Worm (Caenorhabditis elegans): ENCODE results near the gene Y43B11AL.1.

Gene Y43B11AL.1

ce11 chrIV:7036790-7037189, 28.3 kb upstream of the Y43B11AL.1 start, which contains the start of gene ufl-1:
TSS of gene ufl-1 (minus strand) at chrIV:7036859.
- TF ChIP-seq efl-1 (optimal IDR thresholded peaks at IDR 0.05), result no peak
- peak in 1 of 2 experiments; percentile 50 for TF ChIP-seq efl-1 (GFP tag; optimal IDR thresholded peaks at IDR 0.05 in 1 of 2)
- TF ChIP-seq C04F5.9 (tag; optimal IDR thresholded peaks at IDR 0.05), result no peak
- TF ChIP-seq ets-5 (GFP tag; IDR thresholded peaks at IDR 0.05), result no peak

DNA sequence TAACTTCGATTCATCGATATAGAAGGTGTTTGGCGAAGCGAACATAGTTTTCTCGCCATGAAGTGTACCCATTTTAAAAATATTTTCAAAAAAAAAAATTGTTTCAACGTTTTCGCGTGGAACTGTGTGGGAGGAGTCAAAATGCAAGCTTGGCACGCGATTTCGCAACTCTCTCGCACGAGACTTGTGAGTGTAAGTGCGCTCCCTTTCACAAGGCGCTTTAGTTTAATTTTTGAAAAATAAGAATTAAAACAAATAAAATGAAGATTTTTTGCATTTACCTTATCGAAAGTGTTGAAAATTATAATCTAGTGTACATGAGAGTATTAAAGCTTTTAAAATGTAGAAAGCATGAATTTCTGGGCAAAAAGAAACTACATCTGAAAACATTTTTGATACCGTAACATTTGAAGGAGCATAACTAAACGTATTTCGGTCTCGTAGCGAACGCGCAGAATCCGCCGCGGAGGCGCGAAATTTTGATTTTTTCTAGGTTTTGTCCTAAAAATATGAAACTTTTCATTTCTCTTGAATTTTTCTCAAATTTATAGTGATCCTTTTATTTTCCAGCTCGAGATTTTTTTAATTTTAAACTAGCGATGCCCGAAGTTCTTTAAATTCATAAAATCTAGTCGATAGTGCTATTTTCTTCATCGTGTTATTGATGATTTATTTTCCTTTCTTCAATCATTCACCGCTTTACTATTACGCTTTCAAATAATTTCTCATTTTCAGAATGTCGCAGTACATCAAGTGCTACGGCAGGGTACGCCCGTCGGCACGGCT, 25.5 kb upstream of the Y43B11AL.1 start, which contains the start of the genes cogc-2 and klp-18:
TSS of gene cogc-2 (minus strand) at position 105 of the 786 bp plus-strand sequence.
TSS of gene klp-18 (plus strand) at position 736 of the 786 bp plus-strand sequence.
- TF ChIP-seq nhr-47 (tag; optimal IDR thresholded peaks at IDR 0.05), result peak; percentile 88
- TF ChIP-seq pqm-1 (tag; optimal IDR thresholded peaks at IDR 0.05), result no peak
- TF ChIP-seq nhr-71 (tag; optimal IDR thresholded peaks at IDR 0.05), result peak; percentile 90
- TF ChIP-seq lir-3 (tag; optimal IDR thresholded peaks at IDR 0.05; ENCODE audit: poor library complexity), result peak; percentile 74
- TF ChIP-seq nhr-12 (tag; optimal IDR thresholded peaks at IDR 0.05), result no peak
- TF ChIP-seq F16B12.6 (tag; optimal IDR thresholded peaks at IDR 0.05), result peak; percentile 50
- TF ChIP-seq swsn-7 (tag; optimal IDR thresholded peaks at IDR 0.05), result peak; percentile 83
- no peak for TF ChIP-seq unc-30 (tag; optimal IDR thresholded peaks at IDR 0.05)
- peak; percentile 87 to 91 for TF ChIP-seq lsy-2 (tag; optimal IDR thresholded peaks at IDR 0.05)
- TF ChIP-seq zag-1 (tag; optimal IDR thresholded peaks at IDR 0.05), result no peak
- TF ChIP-seq ceh-8 (GFP tag; optimal IDR thresholded peaks at IDR 0.05), result peak; percentile 45
- TF ChIP-seq nhr-237 (tag; optimal IDR thresholded peaks at IDR 0.05), result no peak
- no peak for TF ChIP-seq ceh-63 (GFP tag; optimal IDR thresholded peaks at IDR 0.05)
- peak; percentile 60; the same call in 1 of the 2 replicates for TF ChIP-seq ceh-88 (GFP tag; IDR thresholded peaks at IDR 0.05)
- TF ChIP-seq egl-27 (tag; optimal IDR thresholded peaks at IDR 0.05), result no peak
- TF ChIP-seq C34B4.2 (tag; optimal IDR thresholded peaks at IDR 0.05), result no peak
- peak; percentile 73 for TF ChIP-seq isw-1 (GFP tag; IDR thresholded peaks at IDR 0.05)
- peak; percentile 64 for TF ChIP-seq zip-4 (GFP tag; optimal IDR thresholded peaks at IDR 0.05)
- no peak for TF ChIP-seq unc-98 (GFP tag; IDR thresholded peaks at IDR 0.05)
- peak in 2 of 6 experiments; percentile 71 to 86 for TF ChIP-seq elt-3 (tag; optimal IDR thresholded peaks at IDR 0.05)
- TF ChIP-seq egl-13 (tag; optimal IDR thresholded peaks at IDR 0.05), result peak; percentile 74
- TF ChIP-seq ces-1 (GFP tag; optimal IDR thresholded peaks at IDR 0.05), result no peak
- TF ChIP-seq sox-4 (tag; optimal IDR thresholded peaks at IDR 0.05), result peak; percentile 63
- no peak for TF ChIP-seq aly-2 (tag; optimal IDR thresholded peaks at IDR 0.05)
- peak; percentile 9 for TF ChIP-seq fkh-4 (tag; optimal IDR thresholded peaks at IDR 0.05; ENCODE audit: borderline replicate concordance)
- TF ChIP-seq ztf-4 (tag; optimal IDR thresholded peaks at IDR 0.05), result peak; percentile 62
- peak; percentile 85 for TF ChIP-seq nhr-90 (tag; optimal IDR thresholded peaks at IDR 0.05; ENCODE audit: poor library complexity)
- peak; percentile 90 for TF ChIP-seq nhr-19 (GFP tag; conservative IDR thresholded peaks at IDR 0.05)
- peak; percentile 52 for TF ChIP-seq C04F5.9 (tag; optimal IDR thresholded peaks at IDR 0.05)
- peak; percentile 32 for TF ChIP-seq pax-3 (tag; optimal IDR thresholded peaks at IDR 0.05)
- peak; percentile 85 for TF ChIP-seq nhr-20 (tag; optimal IDR thresholded peaks at IDR 0.05)
- TF ChIP-seq irx-1 (tag; optimal IDR thresholded peaks at IDR 0.05), result peak; percentile 71
- TF ChIP-seq nhr-28 (tag; optimal IDR thresholded peaks at IDR 0.05), result no peak
- TF ChIP-seq ceh-82 (tag; optimal IDR thresholded peaks at IDR 0.05), result peak; percentile 63 to 86 (median 75)
- TF ChIP-seq mef-2 (tag; optimal IDR thresholded peaks at IDR 0.05), result no peak
- peak; percentile 69 for TF ChIP-seq nhr-76 (tag; optimal IDR thresholded peaks at IDR 0.05)
- TF ChIP-seq pag-3 (tag; optimal IDR thresholded peaks at IDR 0.05; ENCODE audit: borderline replicate concordance, insufficient read depth), result no peak
- TF ChIP-seq dsc-1 (tag; optimal IDR thresholded peaks at IDR 0.05), result peak; percentile 85
- peak; percentile 78 for TF ChIP-seq grh-1 (GFP tag; IDR thresholded peaks at IDR 0.05)
- peak; percentile 83 for TF ChIP-seq lin-14 (GFP tag; optimal IDR thresholded peaks at IDR 0.05)
- peak; percentile 80 for TF ChIP-seq blmp-1 (tag; optimal IDR thresholded peaks at IDR 0.05)
- TF ChIP-seq dpl-1 (GFP tag; optimal IDR thresholded peaks at IDR 0.05), result peak; percentile 91 to 96 (median 95)
- TF ChIP-seq unc-86 (tag; optimal IDR thresholded peaks at IDR 0.05), result peak; percentile 83
- peak; percentile 95 for TF ChIP-seq skn-1 (tag; optimal IDR thresholded peaks at IDR 0.05)
- peak; percentile 44 for TF ChIP-seq fos-1 (tag; optimal IDR thresholded peaks at IDR 0.05)
- peak; percentile 94 for TF ChIP-seq C16A3.4 (tag; optimal IDR thresholded peaks at IDR 0.05)

Measured in whole organism, L1 larva.